Fruit fly (Drosophila melanogaster) whole organism: ENCODE measurements around the gene CG7054.

Source experiments
- CG8478 ChIP-seq: fragments of >200 bp; optimal IDR thresholded peaks from 2 replicates; lab custom pipeline; 2018; ENCODE audit warnings: inconsistent platforms
- EcR ChIP-seq, 2 experiments: fragments of >200 bp; optimal IDR thresholded peaks; 2 replicates each; lab custom pipeline; 2017; ENCODE audit warnings: missing biosample characterization in 2 of 2, missing genetic modification characterization in 2 of 2, missing genetic modification reagents in 2 of 2
- pan ChIP-seq: fragments of >200 bp; optimal IDR thresholded peaks from 2 replicates; lab custom pipeline; 2017
- psq ChIP-seq: fragments of >200 bp; optimal IDR thresholded peaks from 2 replicates; lab custom pipeline; 2017
- usp ChIP-seq: fragments of >200 bp; optimal IDR thresholded peaks from 2 replicates; lab custom pipeline; 2017; ENCODE audit warnings: missing biosample characterization, missing genetic modification characterization, mixed read lengths

- TF ChIP-seq psq (lab: Kevin White, UChicago), result no peak
- TF ChIP-seq EcR (GFP tag; optimal IDR thresholded peaks at IDR 0.05; lab: Kevin White, UChicago), result no peak
- no peak for TF ChIP-seq pan
- no peak for TF ChIP-seq CG8478 (lab: Kevin White, UChicago)
- no peak for TF ChIP-seq usp (GFP tag; lab: Kevin White, UChicago)
Measured at dm6 chr3R:22436050-22436449, 28.7 kb upstream of the CG7054 start, which contains the start of gene CG13847.
